Worm (Caenorhabditis elegans) whole organism, midembryonic: ENCODE data around the gene F55C10.4.

Experiments
- T22C8.4 ChIP-seq: fragments of 200-800 bp; sonication (Bioruptor generic); IDR thresholded peaks from 2 replicates; pipeline ENCODE4 v1.3.6; 2022; ENCODE audit warnings: missing genetic modification characterization, missing compliant biosample characterization
- cog-1 ChIP-seq: sonication (generic microtip); optimal IDR thresholded peaks from 2 replicates; lab custom pipeline; 2016; ENCODE audit warnings: missing genetic modification characterization, missing compliant biosample characterization
- flt-1 ChIP-seq: fragments of 200-800 bp; sonication (Bioruptor generic); IDR thresholded peaks from 2 replicates; pipeline ENCODE4 v1.3.6; 2022; ENCODE audit warnings: missing genetic modification characterization, missing compliant biosample characterization
- klf-2 ChIP-seq: fragments of 200-800 bp; sonication (Bioruptor generic); conservative IDR thresholded peaks from 2 replicates; pipeline ENCODE4 v1.3.6; 2022; ENCODE audit warnings: missing genetic modification reagents, missing genetic modification characterization, missing compliant biosample characterization
- med-1 ChIP-seq: sonication (generic microtip); optimal IDR thresholded peaks from 2 replicates; lab custom pipeline; 2017; ENCODE audit warnings: missing genetic modification characterization, mild to moderate bottlenecking, missing compliant biosample characterization, antibody characterized with exemption, missing genetic modification reagents; ENCODE audit not compliant: insufficient read depth
- ref-1 ChIP-seq: fragments of 200-800 bp; sonication (Bioruptor generic); conservative IDR thresholded peaks from 2 replicates; pipeline ENCODE4 v1.3.6; 2022; ENCODE audit warnings: missing genetic modification reagents, missing genetic modification characterization, missing compliant biosample characterization
- tab-1 ChIP-seq: fragments of 200-800 bp; sonication (Bioruptor generic); IDR thresholded peaks from 2 replicates; pipeline ENCODE4 v1.3.6; 2022; ENCODE audit warnings: missing genetic modification characterization, missing compliant biosample characterization
- ztf-23 ChIP-seq: fragments of 200-800 bp; sonication (Bioruptor generic); IDR thresholded peaks from 2 replicates; pipeline ENCODE4 v1.3.6; 2022; ENCODE audit warnings: missing genetic modification reagents, missing genetic modification characterization, missing compliant biosample characterization
- ztf-29 ChIP-seq: fragments of 200-800 bp; sonication (Bioruptor generic); IDR thresholded peaks from 2 replicates; pipeline ENCODE4 v1.3.6; 2022; ENCODE audit warnings: missing genetic modification reagents, missing genetic modification characterization, missing compliant biosample characterization

The F55C10.4 gene

ce11 chrV:11363575-11363974, 23.0 kb upstream of the F55C10.4 start:
- no peak for TF ChIP-seq flt-1 (GFP tag; lab: Robert Waterston, UW)
- TF ChIP-seq tab-1 (GFP tag; lab: Robert Waterston, UW): no peak
- TF ChIP-seq ref-1 (GFP tag; lab: Robert Waterston, UW): no peak
- no peak for TF ChIP-seq med-1
- no peak for TF ChIP-seq ztf-29 (GFP tag; lab: Robert Waterston, UW)
- no peak for TF ChIP-seq T22C8.4 (GFP tag; lab: Robert Waterston, UW)
- no peak for TF ChIP-seq klf-2 (GFP tag; lab: Robert Waterston, UW)
- TF ChIP-seq ztf-23 (GFP tag; lab: Robert Waterston, UW): no peak
- no peak for TF ChIP-seq cog-1

ce11 chrV:11366129-11366528, 20.4 kb upstream of the F55C10.4 start, which contains the start of gene dop-5:
TSS of gene dop-5 (minus strand) at chrV:11366229.
- TF ChIP-seq cog-1 (no peak), ref-1 (GFP tag; lab: Robert Waterston, UW) (no peak), med-1 (no peak), flt-1 (GFP tag; lab: Robert Waterston, UW) (no peak), tab-1 (GFP tag; lab: Robert Waterston, UW) (no peak), klf-2 (GFP tag; lab: Robert Waterston, UW) (no peak), ztf-29 (GFP tag; lab: Robert Waterston, UW) (no peak), ztf-23 (GFP tag; lab: Robert Waterston, UW) (no peak), T22C8.4 (GFP tag; lab: Robert Waterston, UW) (no peak)

- no peak for TF ChIP-seq ref-1 (GFP tag; lab: Robert Waterston, UW)
These were observed 14.1 kb upstream of the F55C10.4 start for ce11 chrV:11372284-11372878.

ce11 chrV:11373918-11374317, 12.6 kb upstream of the F55C10.4 start:
- TF ChIP-seq med-1 (no peak), ref-1 (GFP tag; lab: Robert Waterston, UW) (no peak)

ce11 chrV:11375150-11375792, 11.3 kb upstream of the F55C10.4 start, which contains the start of gene cnb-1:
TSS of gene cnb-1 (plus strand) at chrV:11375742.
- TF ChIP-seq T22C8.4 (GFP tag; lab: Robert Waterston, UW) (peak; percentile 63), ref-1 (GFP tag; lab: Robert Waterston, UW) (no peak), ztf-23 (GFP tag; lab: Robert Waterston, UW) (no peak), cog-1 (no peak), klf-2 (GFP tag; lab: Robert Waterston, UW) (no peak), ztf-29 (GFP tag; lab: Robert Waterston, UW) (no peak), tab-1 (GFP tag; lab: Robert Waterston, UW) (no peak), flt-1 (GFP tag; lab: Robert Waterston, UW) (no peak)

ce11 chrV:11379341-11379740, 7.2 kb upstream of the F55C10.4 start:
- TF ChIP-seq klf-2 (GFP tag; lab: Robert Waterston, UW): no peak
- TF ChIP-seq med-1: no peak
- TF ChIP-seq ztf-23 (GFP tag; lab: Robert Waterston, UW): no peak
- TF ChIP-seq ztf-29 (GFP tag; lab: Robert Waterston, UW): no peak
- TF ChIP-seq ref-1 (GFP tag; lab: Robert Waterston, UW): no peak
- TF ChIP-seq cog-1: no peak
- no peak for TF ChIP-seq flt-1 (GFP tag; lab: Robert Waterston, UW)
- no peak for TF ChIP-seq tab-1 (GFP tag; lab: Robert Waterston, UW)
- no peak for TF ChIP-seq T22C8.4 (GFP tag; lab: Robert Waterston, UW)

- TF ChIP-seq ztf-23 (GFP tag; lab: Robert Waterston, UW) (no peak), flt-1 (GFP tag; lab: Robert Waterston, UW) (no peak), tab-1 (GFP tag; lab: Robert Waterston, UW) (no peak), cog-1 (no peak), klf-2 (GFP tag; lab: Robert Waterston, UW) (no peak), ztf-29 (GFP tag; lab: Robert Waterston, UW) (no peak)
These were observed 6.0 kb upstream of the F55C10.4 start for ce11 chrV:11380571-11380970.

ce11 chrV:11383032-11383431, 3.5 kb upstream of the F55C10.4 start, which contains the start of gene F55C10.5:
TSS of gene F55C10.5 (plus strand) at chrV:11383105.
- TF ChIP-seq flt-1 (GFP tag; lab: Robert Waterston, UW) (no peak), ztf-29 (GFP tag; lab: Robert Waterston, UW) (no peak), med-1 (no peak), ztf-23 (GFP tag; lab: Robert Waterston, UW) (no peak), ref-1 (GFP tag; lab: Robert Waterston, UW) (no peak), cog-1 (no peak), tab-1 (GFP tag; lab: Robert Waterston, UW) (no peak), klf-2 (GFP tag; lab: Robert Waterston, UW) (no peak), T22C8.4 (GFP tag; lab: Robert Waterston, UW) (no peak)

- no peak for TF ChIP-seq klf-2 (GFP tag; lab: Robert Waterston, UW)
- no peak for TF ChIP-seq cog-1
- TF ChIP-seq T22C8.4 (GFP tag; lab: Robert Waterston, UW): no peak
- TF ChIP-seq med-1: no peak
- TF ChIP-seq ztf-29 (GFP tag; lab: Robert Waterston, UW): no peak
- no peak for TF ChIP-seq flt-1 (GFP tag; lab: Robert Waterston, UW)
- TF ChIP-seq ztf-23 (GFP tag; lab: Robert Waterston, UW): no peak
- TF ChIP-seq tab-1 (GFP tag; lab: Robert Waterston, UW): no peak
- no peak for TF ChIP-seq ref-1 (GFP tag; lab: Robert Waterston, UW)
These were observed 1.5 kb upstream of the F55C10.4 start, which contains the start of gene col-154 for ce11 chrV:11385060-11385459. TSS of gene col-154 (plus strand) at chrV:11385360.

ce11 chrV:11389776-11390175, 3.2 kb downstream of the F55C10.4 start, which contains the start of gene col-155:
TSS of gene col-155 (minus strand) at chrV:11389876.
- no peak for TF ChIP-seq tab-1 (GFP tag; lab: Robert Waterston, UW)
- no peak for TF ChIP-seq flt-1 (GFP tag; lab: Robert Waterston, UW)
- TF ChIP-seq cog-1: no peak
- no peak for TF ChIP-seq ref-1 (GFP tag; lab: Robert Waterston, UW)
- TF ChIP-seq T22C8.4 (GFP tag; lab: Robert Waterston, UW): no peak
- no peak for TF ChIP-seq med-1
- TF ChIP-seq ztf-29 (GFP tag; lab: Robert Waterston, UW): no peak
- no peak for TF ChIP-seq klf-2 (GFP tag; lab: Robert Waterston, UW)
- no peak for TF ChIP-seq ztf-23 (GFP tag; lab: Robert Waterston, UW)
